Worm (Caenorhabditis elegans): Measurements from ENCODE around the gene usp-4.

ce11 chrIV:6771556-6771955, 14.4 kb downstream of the usp-4 start:
- TF ChIP-seq him-1 (tag; optimal IDR thresholded peaks at IDR 0.05): no peak
- TF ChIP-seq dao-5 (tag; optimal IDR thresholded peaks at IDR 0.05): no peak
